Worm (Caenorhabditis elegans) whole organism, L2 larva: ENCODE results near the gene svh-5.

Experiments used
- C34F6.9 ChIP-seq: fragments of 150-350 bp; optimal IDR thresholded peaks from 2 replicates; lab custom pipeline; 2014; ENCODE audit warnings: missing biosample characterization, missing genetic modification characterization
- F13H6.1 ChIP-seq: sonication (generic microtip); optimal IDR thresholded peaks from 2 replicates; lab custom pipeline; 2016; ENCODE audit warnings: missing genetic modification characterization, missing compliant biosample characterization
- R02D3.7 ChIP-seq: fragments of 150-350 bp; optimal IDR thresholded peaks from 2 replicates; lab custom pipeline; 2014; ENCODE audit warnings: missing biosample characterization, missing genetic modification characterization
- ZK546.5 ChIP-seq: sonication (generic microtip); optimal IDR thresholded peaks from 2 replicates; lab custom pipeline; 2017; ENCODE audit warnings: missing biosample characterization, missing genetic modification characterization
- alr-1 ChIP-seq: fragments of 150-350 bp; optimal IDR thresholded peaks from 2 replicates; lab custom pipeline; 2014; ENCODE audit warnings: missing biosample characterization, missing genetic modification characterization
- aly-2 ChIP-seq: fragments of 150-350 bp; optimal IDR thresholded peaks from 2 replicates; lab custom pipeline; 2014; ENCODE audit warnings: missing biosample characterization, missing genetic modification characterization
- ama-1 ChIP-seq: fragments of 150-350 bp; optimal IDR thresholded peaks from 2 replicates; lab custom pipeline; 2018; ENCODE audit warnings: inconsistent platforms
- blmp-1 ChIP-seq: sonication (generic microtip); optimal IDR thresholded peaks from 2 replicates; lab custom pipeline; 2017; ENCODE audit warnings: missing genetic modification characterization, mild to moderate bottlenecking, missing compliant biosample characterization, antibody characterized with exemption, moderate library complexity; ENCODE audit not compliant: insufficient read depth
- ceh-16 ChIP-seq: fragments of 150-350 bp; optimal IDR thresholded peaks from 2 replicates; lab custom pipeline; 2014; ENCODE audit warnings: missing biosample characterization, missing genetic modification characterization
- ceh-82 ChIP-seq: fragments of 150-350 bp; optimal IDR thresholded peaks from 2 replicates; lab custom pipeline; 2014; ENCODE audit warnings: missing biosample characterization, missing genetic modification characterization
- egl-27 ChIP-seq: sonication (generic microtip); optimal IDR thresholded peaks from 3 replicates; lab custom pipeline; 2017; ENCODE audit warnings: missing biosample characterization, missing genetic modification reagents, missing genetic modification characterization
- elt-1 ChIP-seq: fragments of 150-350 bp; optimal IDR thresholded peaks from 2 replicates; lab custom pipeline; 2014; ENCODE audit warnings: missing biosample characterization, missing genetic modification characterization
- elt-3 ChIP-seq: sonication (generic microtip); optimal IDR thresholded peaks from 2 replicates; lab custom pipeline; 2017; ENCODE audit warnings: missing biosample characterization, missing genetic modification characterization
- fos-1 ChIP-seq: fragments of 150-350 bp; optimal IDR thresholded peaks from 2 replicates; lab custom pipeline; 2014; ENCODE audit warnings: missing biosample characterization, missing genetic modification characterization
- gmeb-1 ChIP-seq: fragments of 150-350 bp; optimal IDR thresholded peaks from 2 replicates; lab custom pipeline; 2014; ENCODE audit warnings: missing biosample characterization, missing genetic modification characterization
- lin-11 ChIP-seq: fragments of 150-350 bp; sonication (generic microtip); optimal IDR thresholded peaks from 2 replicates; lab custom pipeline; 2014; ENCODE audit warnings: missing biosample characterization, missing genetic modification characterization, inconsistent platforms, mixed read lengths
- lin-13 ChIP-seq: fragments of 150-350 bp; optimal IDR thresholded peaks from 2 replicates; lab custom pipeline; 2014; ENCODE audit warnings: missing biosample characterization, missing genetic modification reagents, missing genetic modification characterization
- lsy-2 ChIP-seq, 2 experiments: fragments of 150-350 bp in 1 of 2; sonication (generic microtip) in 1 of 2; optimal IDR thresholded peaks; 2 replicates each; lab custom pipeline; 2014 to 2017; ENCODE audit warnings: missing biosample characterization in 2 of 2, missing genetic modification characterization in 2 of 2
- mab-5 ChIP-seq: fragments of 150-350 bp; optimal IDR thresholded peaks from 2 replicates; lab custom pipeline; 2014; ENCODE audit warnings: missing biosample characterization, missing genetic modification characterization
- mbf-1 ChIP-seq: sonication (generic microtip); optimal IDR thresholded peaks from 2 replicates; lab custom pipeline; 2017; ENCODE audit warnings: missing biosample characterization, missing genetic modification characterization
- mdl-1 ChIP-seq, 2 experiments: fragments of 150-350 bp in 1 of 2; sonication (generic microtip) in 1 of 2; optimal IDR thresholded peaks; 2 replicates each; lab custom pipeline; 2017; ENCODE audit warnings: missing biosample characterization in 2 of 2, missing genetic modification characterization in 2 of 2
- nhr-10 ChIP-seq: sonication (generic microtip); optimal IDR thresholded peaks from 2 replicates; lab custom pipeline; 2017; ENCODE audit warnings: missing biosample characterization, missing genetic modification characterization
- nhr-11 ChIP-seq: fragments of 150-350 bp; optimal IDR thresholded peaks from 2 replicates; lab custom pipeline; 2014; ENCODE audit warnings: missing biosample characterization, missing genetic modification characterization
- nhr-12 ChIP-seq: fragments of 150-350 bp; optimal IDR thresholded peaks from 2 replicates; lab custom pipeline; 2014; ENCODE audit warnings: missing biosample characterization, missing genetic modification characterization
- nhr-129 ChIP-seq: fragments of 150-350 bp; optimal IDR thresholded peaks from 2 replicates; lab custom pipeline; 2014; ENCODE audit warnings: missing biosample characterization, missing genetic modification characterization
- nhr-23 ChIP-seq: fragments of 150-350 bp; optimal IDR thresholded peaks from 2 replicates; lab custom pipeline; 2014; ENCODE audit warnings: missing biosample characterization, missing genetic modification reagents, missing genetic modification characterization
- nhr-237 ChIP-seq: fragments of 150-350 bp; optimal IDR thresholded peaks from 2 replicates; lab custom pipeline; 2014; ENCODE audit warnings: missing biosample characterization, missing genetic modification characterization
- nhr-25 ChIP-seq: fragments of 150-350 bp; sonication (generic microtip); optimal IDR thresholded peaks from 3 replicates; lab custom pipeline; 2014; ENCODE audit warnings: missing biosample characterization, missing genetic modification characterization
- nhr-6 ChIP-seq: fragments of 150-350 bp; optimal IDR thresholded peaks from 2 replicates; lab custom pipeline; 2014; ENCODE audit warnings: missing biosample characterization, missing genetic modification characterization
- nhr-77 ChIP-seq: fragments of 150-350 bp; optimal IDR thresholded peaks from 2 replicates; lab custom pipeline; 2014; ENCODE audit warnings: missing biosample characterization, missing genetic modification characterization
- peb-1 ChIP-seq: fragments of 150-350 bp; optimal IDR thresholded peaks from 2 replicates; lab custom pipeline; 2014; ENCODE audit warnings: missing biosample characterization, missing genetic modification characterization
- sem-4 ChIP-seq: fragments of 150-350 bp; optimal IDR thresholded peaks from 2 replicates; lab custom pipeline; 2014; ENCODE audit warnings: missing biosample characterization, missing genetic modification reagents, missing genetic modification characterization
- skn-1 ChIP-seq: sonication (generic microtip); optimal IDR thresholded peaks from 2 replicates; lab custom pipeline; 2017; ENCODE audit warnings: missing biosample characterization, missing genetic modification characterization
- sma-9 ChIP-seq, 2 experiments: fragments of 150-350 bp in 1 of 2; sonication (generic microtip) in 1 of 2; optimal IDR thresholded peaks; 2 replicates each; lab custom pipeline; 2014 to 2016; ENCODE audit warnings: missing genetic modification characterization in 2 of 2, mild to moderate bottlenecking in 1 of 2, missing biosample characterization in 1 of 2, missing compliant biosample characterization in 1 of 2, missing genetic modification reagents in 1 of 2, moderate library complexity in 1 of 2
- snpc-4 ChIP-seq: fragments of 150-350 bp; optimal IDR thresholded peaks from 2 replicates; lab custom pipeline; 2014; ENCODE audit warnings: missing biosample characterization, missing genetic modification characterization
- unc-39 ChIP-seq: fragments of 150-350 bp; optimal IDR thresholded peaks from 2 replicates; lab custom pipeline; 2014; ENCODE audit warnings: missing biosample characterization, missing genetic modification characterization
- unc-55 ChIP-seq: fragments of 150-350 bp; sonication (generic microtip); optimal IDR thresholded peaks from 3 replicates; lab custom pipeline; 2014; ENCODE audit warnings: missing biosample characterization, missing genetic modification reagents, missing genetic modification characterization
- unc-62 ChIP-seq: fragments of 150-350 bp; optimal IDR thresholded peaks from 2 replicates; lab custom pipeline; 2014; ENCODE audit warnings: missing biosample characterization, missing genetic modification reagents, missing genetic modification characterization
- zag-1 ChIP-seq: fragments of 150-350 bp; optimal IDR thresholded peaks from 2 replicates; lab custom pipeline; 2014; ENCODE audit warnings: missing biosample characterization, missing genetic modification characterization
- ztf-1 ChIP-seq: fragments of 200-800 bp; sonication (Bioruptor generic); conservative IDR thresholded peaks from 2 replicates; pipeline ENCODE4 v1.3.6; 2022; ENCODE audit warnings: missing genetic modification characterization, missing compliant biosample characterization
- ztf-11 ChIP-seq: sonication (generic microtip); optimal IDR thresholded peaks from 2 replicates; lab custom pipeline; 2017; ENCODE audit warnings: missing biosample characterization, missing genetic modification characterization
- ztf-4 ChIP-seq: fragments of 150-350 bp; optimal IDR thresholded peaks from 2 replicates; lab custom pipeline; 2014; ENCODE audit warnings: missing biosample characterization, missing genetic modification characterization

Gene svh-5

DNA sequence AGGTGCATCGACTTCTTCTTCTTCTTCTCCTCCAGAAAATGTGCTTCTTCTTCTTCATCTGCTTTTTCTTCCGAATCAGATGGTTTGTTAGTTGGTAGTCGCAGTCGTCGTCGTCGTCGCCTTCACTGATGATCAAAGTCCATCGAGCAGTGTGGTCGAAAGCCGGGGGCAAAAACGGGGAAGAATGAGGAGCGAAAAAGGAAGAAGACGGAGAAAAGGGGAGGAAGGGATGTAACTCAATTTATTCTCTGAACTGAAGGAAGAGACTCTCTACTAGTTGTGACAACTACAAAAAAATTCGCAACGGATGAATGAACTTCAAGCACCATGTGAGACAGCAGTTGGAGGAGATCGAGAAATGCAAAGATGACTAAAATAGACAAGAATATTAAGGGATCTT, 18.1 kb upstream of the svh-5 start:
- TF ChIP-seq unc-62 (GFP tag; lab: Kevin White, UChicago) (no peak), sma-9 (GFP tag; optimal IDR thresholded peaks at IDR 0.05; lab: Kevin White, UChicago) (peak; percentile 57), sma-9 (tag; optimal IDR thresholded peaks at IDR 0.05; lab: Kevin White, UChicago) (no peak), nhr-6 (tag; lab: Kevin White, UChicago) (no peak), zag-1 (peak; percentile 48), skn-1 (no peak), C34F6.9 (no peak), alr-1 (tag; lab: Kevin White, UChicago) (no peak), lsy-2 (tag; optimal IDR thresholded peaks at IDR 0.05; lab: Kevin White, UChicago) (peak in 1 of 2 experiments; percentile 3), blmp-1 (tag; lab: Kevin White, UChicago) (no peak), unc-55 (GFP tag; lab: Kevin White, UChicago) (no peak), sem-4 (peak; percentile 15), elt-1 (tag; lab: Kevin White, UChicago) (no peak), mdl-1 (tag; optimal IDR thresholded peaks at IDR 0.05; lab: Kevin White, UChicago) (no peak), egl-27 (no peak), ceh-16 (tag; lab: Kevin White, UChicago) (no peak), F13H6.1 (tag; lab: Kevin White, UChicago) (peak; percentile 54), nhr-237 (tag; lab: Kevin White, UChicago) (no peak)
- TF ChIP-seq, all 48 proteins: peak for 5

DNA sequence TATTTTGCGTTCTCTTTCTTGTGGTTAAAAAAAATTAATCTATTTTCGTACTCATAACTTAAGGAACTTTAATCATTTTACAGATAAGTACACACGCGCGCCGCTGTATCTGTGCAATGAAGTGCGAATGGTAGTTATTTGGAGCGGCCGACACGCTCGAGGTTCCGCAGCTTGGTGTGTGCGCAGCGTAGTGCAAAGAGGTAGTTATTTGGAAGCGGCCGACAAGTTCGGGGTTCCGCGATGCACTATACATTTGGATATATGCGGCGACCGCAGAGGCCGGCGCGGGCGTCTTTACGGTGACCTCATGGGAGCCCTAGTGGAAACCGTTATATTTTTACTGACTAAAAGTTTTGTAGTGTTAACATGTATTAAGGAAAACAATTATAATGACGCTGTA, 15.0 kb upstream of the svh-5 start:
- TF ChIP-seq snpc-4 (tag; lab: Kevin White, UChicago) (peak; percentile 33), skn-1 (no peak), nhr-23 (tag; lab: Kevin White, UChicago) (no peak)

DNA sequence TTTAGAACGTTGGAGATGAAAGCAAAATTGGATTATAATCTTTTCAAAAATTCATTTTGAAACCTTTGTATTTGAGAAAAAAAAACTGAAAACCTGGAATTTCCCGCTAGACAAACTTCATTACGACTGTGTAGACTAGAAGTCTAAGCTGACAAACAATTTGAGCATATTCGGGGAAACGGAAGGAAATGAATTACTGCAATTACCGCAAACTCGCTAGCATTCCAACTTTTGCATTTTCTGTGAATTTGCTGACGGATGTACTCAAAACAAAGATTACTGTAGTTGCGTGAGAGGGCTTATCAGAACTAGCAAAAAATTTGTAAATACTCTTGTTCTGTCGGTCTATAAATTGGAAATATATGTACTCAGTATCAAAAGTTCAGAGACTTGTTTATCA, 12.2 kb upstream of the svh-5 start:
- no peak for TF ChIP-seq ztf-4 (tag; lab: Kevin White, UChicago)
- TF ChIP-seq lsy-2 (tag; optimal IDR thresholded peaks at IDR 0.05; lab: Kevin White, UChicago), result peak in 1 of 2 experiments; percentile 41

DNA sequence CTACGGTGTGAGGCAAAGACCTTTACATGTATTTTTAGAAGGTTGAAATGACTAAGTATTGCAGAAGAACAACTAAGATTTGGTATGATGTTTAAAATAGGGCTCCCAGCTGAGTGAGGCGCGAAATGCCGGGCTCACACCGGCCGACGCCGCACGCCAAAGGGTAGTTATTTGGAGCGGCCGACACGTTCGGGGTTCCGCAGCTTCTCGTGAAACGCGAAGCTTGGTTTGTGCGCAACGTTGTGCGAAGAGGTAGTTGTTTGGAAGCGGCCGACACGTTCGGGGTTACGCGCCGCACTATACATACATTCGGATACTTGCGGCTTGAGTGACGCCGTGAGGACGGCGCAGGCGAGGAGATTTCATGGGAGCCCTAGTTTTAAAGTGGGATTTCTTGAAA, 10.6 kb upstream of the svh-5 start:
- TF ChIP-seq nhr-12 (no peak), snpc-4 (tag; lab: Kevin White, UChicago) (peak; percentile 30), F13H6.1 (tag; lab: Kevin White, UChicago) (no peak)
- TF ChIP-seq, all 48 proteins: peak for 1

DNA sequence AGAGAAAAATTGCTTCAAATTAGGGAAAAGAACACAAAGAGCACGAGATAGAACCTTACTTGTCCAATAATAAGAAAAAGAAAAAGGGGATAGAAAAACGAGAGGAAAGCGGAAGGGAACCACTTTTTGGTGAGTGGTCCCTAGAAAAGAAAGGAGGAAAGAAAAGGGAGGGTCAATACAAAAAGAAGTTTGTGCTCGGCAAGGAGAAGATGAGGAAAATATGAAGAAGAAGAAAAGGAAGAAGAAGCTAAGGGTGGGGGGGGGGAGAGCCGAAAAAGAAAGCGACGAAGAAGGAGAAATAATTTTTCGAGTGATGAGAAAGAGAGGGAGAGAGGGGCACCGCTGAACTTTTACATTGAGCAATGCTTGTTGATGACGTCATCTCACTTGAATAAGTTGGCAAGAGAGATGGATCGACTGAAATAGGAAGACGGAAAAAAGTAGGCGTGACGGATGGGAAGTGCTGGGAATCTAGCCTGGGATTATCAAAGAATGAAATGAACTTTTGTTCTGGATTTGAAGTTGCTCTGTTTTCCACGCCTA, 8.3 kb upstream of the svh-5 start:
- TF ChIP-seq aly-2 (tag; lab: Kevin White, UChicago) (no peak), alr-1 (tag; lab: Kevin White, UChicago) (no peak), nhr-11 (tag; lab: Kevin White, UChicago) (no peak), lin-13 (GFP tag; lab: Kevin White, UChicago) (no peak), R02D3.7 (tag; lab: Kevin White, UChicago) (no peak), nhr-12 (no peak), snpc-4 (tag; lab: Kevin White, UChicago) (peak; percentile 44), mdl-1 (tag; optimal IDR thresholded peaks at IDR 0.05; lab: Kevin White, UChicago) (peak; percentile 25 to 33), zag-1 (peak; percentile 82), nhr-6 (tag; lab: Kevin White, UChicago) (peak; percentile 26), blmp-1 (tag; lab: Kevin White, UChicago) (no peak), nhr-25 (tag; lab: Kevin White, UChicago) (no peak), peb-1 (no peak), nhr-23 (tag; lab: Kevin White, UChicago) (no peak), nhr-237 (tag; lab: Kevin White, UChicago) (no peak), nhr-129 (tag; lab: Kevin White, UChicago) (peak; percentile 50), egl-27 (peak; percentile 66), ZK546.5 (no peak), nhr-77 (no peak), nhr-10 (no peak), elt-3 (no peak), C34F6.9 (peak; percentile 56), sem-4 (no peak), fos-1 (tag; lab: Kevin White, UChicago) (peak; percentile 7), ztf-1 (no peak), sma-9 (GFP tag; optimal IDR thresholded peaks at IDR 0.05; lab: Kevin White, UChicago) (peak; percentile 90), sma-9 (tag; optimal IDR thresholded peaks at IDR 0.05; lab: Kevin White, UChicago) (no peak), unc-62 (GFP tag; lab: Kevin White, UChicago) (no peak), ceh-82 (tag; lab: Kevin White, UChicago) (no peak), ztf-11 (no peak), mab-5 (tag; lab: Kevin White, UChicago) (peak; percentile 60), ztf-4 (tag; lab: Kevin White, UChicago) (no peak), lsy-2 (tag; optimal IDR thresholded peaks at IDR 0.05; lab: Kevin White, UChicago) (peak in 1 of 2 experiments; percentile 59), ama-1 (lab: Kevin White, UChicago) (no peak), mbf-1 (tag; lab: Kevin White, UChicago) (no peak), lin-11 (tag; lab: Kevin White, UChicago) (no peak), unc-39 (tag; lab: Kevin White, UChicago) (no peak), gmeb-1 (tag; lab: Kevin White, UChicago) (no peak)
